Worm (Caenorhabditis elegans) whole organism, L4/young adult: ENCODE measurements around the gene Y51H7C.13.

ENCODE experiments used
- W03F9.2 ChIP-seq: fragments of 150-350 bp; optimal IDR thresholded peaks from 2 replicates; lab custom pipeline; 2014; ENCODE audit warnings: missing biosample characterization, missing genetic modification characterization
- him-1 ChIP-seq: sonication (generic microtip); optimal IDR thresholded peaks from 2 replicates; lab custom pipeline; 2016; ENCODE audit warnings: missing genotype, missing genetic modification reagents, missing genetic modification characterization, missing compliant biosample characterization

ce11 chrII:1444911-1445310, 21.4 kb downstream of the Y51H7C.13 start, which contains the start of gene scl-17:
- TF ChIP-seq him-1 (tag; lab: Kevin White, UChicago) (no peak), W03F9.2 (tag; lab: Kevin White, UChicago) (no peak)
